Worm (Caenorhabditis elegans) whole organism, L4 larva: Measurements from ENCODE around the gene F56C3.3.

Experiments
- R02D3.7 ChIP-seq: fragments of 150-350 bp; sonication (generic microtip); optimal IDR thresholded peaks from 3 replicates; lab custom pipeline; 2014; ENCODE audit warnings: missing biosample characterization, missing genetic modification characterization
- daf-19 ChIP-seq: fragments of 200-800 bp; sonication (Bioruptor generic); conservative IDR thresholded peaks from 2 replicates; pipeline ENCODE4 v1.3.6; 2022; ENCODE audit warnings: missing genetic modification characterization, missing compliant biosample characterization
- dpl-1 ChIP-seq: fragments of 150-350 bp; optimal IDR thresholded peaks from 2 replicates; lab custom pipeline; 2014; ENCODE audit warnings: missing biosample characterization, missing genetic modification reagents, missing genetic modification characterization
- nhr-11 ChIP-seq: fragments of 150-350 bp; optimal IDR thresholded peaks from 2 replicates; lab custom pipeline; 2014; ENCODE audit warnings: missing biosample characterization, missing genetic modification characterization
- nhr-76 ChIP-seq: fragments of 150-350 bp; optimal IDR thresholded peaks from 2 replicates; lab custom pipeline; 2014; ENCODE audit warnings: missing biosample characterization, missing genetic modification characterization
- pha-4 ChIP-seq, 2 experiments: fragments of 150-350 bp in 1 of 2; fragments of 200-800 bp in 1 of 2; sonication (Bioruptor generic) in 1 of 2; IDR thresholded peaks in 1 of 2; optimal IDR thresholded peaks in 1 of 2; 2 replicates each; pipeline versions ENCODE4 v1.3.6 to Lab custom; 2014 to 2022; ENCODE audit warnings: missing genetic modification characterization in 2 of 2, missing genetic modification reagents in 2 of 2, missing biosample characterization in 1 of 2, missing compliant biosample characterization in 1 of 2

DNA sequence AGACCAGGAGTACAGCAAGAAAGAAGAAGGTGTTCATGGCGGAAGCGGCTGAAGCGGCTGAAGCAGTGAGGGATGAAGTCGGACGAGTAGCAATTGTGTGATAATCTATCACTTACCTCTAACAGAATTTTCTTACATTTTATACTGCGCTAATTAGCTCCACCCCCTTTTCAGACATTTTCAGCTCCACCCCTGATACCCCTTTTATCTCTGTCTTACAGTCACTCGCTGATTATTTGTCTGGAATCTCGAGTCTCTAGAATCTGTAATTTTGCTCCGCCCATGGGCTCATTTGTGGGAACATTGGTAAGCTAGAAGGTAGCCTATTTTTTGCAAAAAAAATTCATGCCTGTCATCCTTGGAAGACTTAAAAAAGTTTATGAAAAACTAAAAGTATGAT, 13.9 kb downstream of the F56C3.3 start, which contains the start of gene ins-39:
- TF ChIP-seq pha-4 (GFP tag; IDR thresholded peaks at IDR 0.05; lab: Robert Waterston, UW): no peak
- TF ChIP-seq pha-4 (tag; optimal IDR thresholded peaks at IDR 0.05; lab: Kevin White, UChicago): no peak
- TF ChIP-seq nhr-11 (tag; lab: Kevin White, UChicago): no peak
- no peak for TF ChIP-seq nhr-76 (tag; lab: Kevin White, UChicago)
- no peak for TF ChIP-seq dpl-1 (GFP tag; lab: Kevin White, UChicago)
- no peak for TF ChIP-seq R02D3.7 (tag; lab: Kevin White, UChicago)
- no peak for TF ChIP-seq daf-19 (GFP tag; lab: Robert Waterston, UW)
